Worm (Caenorhabditis elegans): ENCODE data around the gene W01G7.4.

Gene W01G7.4

ce11 chrII:14106164-14106563 lies 45.6 kb downstream of the W01G7.4 start:
- TF ChIP-seq eor-1 (tag; optimal IDR thresholded peaks at IDR 0.05) (no peak), aly-2 (tag; optimal IDR thresholded peaks at IDR 0.05) (no peak), daf-12 (tag; optimal IDR thresholded peaks at IDR 0.05) (no peak)

ce11 chrII:14109184-14109664 lies 48.7 kb downstream of the W01G7.4 start, which contains the start of gene cpg-7:
Gene cpg-7 (minus strand): TSS chrII:14109234.
- TF ChIP-seq elt-2 (tag; optimal IDR thresholded peaks at IDR 0.05) (no peak), ama-1 (optimal IDR thresholded peaks at IDR 0.05) (peak; percentile 44), nhr-23 (tag; optimal IDR thresholded peaks at IDR 0.05) (peak; percentile 56), nhr-25 (tag; optimal IDR thresholded peaks at IDR 0.05) (peak; percentile 72), pha-4 (tag; optimal IDR thresholded peaks at IDR 0.05) (no peak)
